Fruit fly (Drosophila melanogaster) whole organism, embryonic: ENCODE data around the gene Tango2.

ENCODE experiments used
- Atf-2 ChIP-seq: fragments of 200-800 bp; sonication (Bioruptor generic); optimal IDR thresholded peaks from 2 replicates; lab custom pipeline; 2016; ENCODE audit warnings: missing biosample characterization, missing genetic modification characterization
- B-H1 ChIP-seq: fragments of 200-800 bp; sonication (Bioruptor generic); IDR thresholded peaks from 3 replicates; pipeline ENCODE4 v1.3.6; 2022; ENCODE audit warnings: missing biosample characterization, missing genetic modification characterization
- Bdp1 ChIP-seq: fragments of 200-800 bp; sonication (Bioruptor generic); optimal IDR thresholded peaks from 3 replicates; lab custom pipeline; 2016; ENCODE audit warnings: missing biosample characterization, missing genetic modification characterization
- CG10959 ChIP-seq: fragments of 200-800 bp; sonication (Bioruptor generic); IDR thresholded peaks from 2 replicates; pipeline ENCODE4 v1.3.6; 2022; ENCODE audit warnings: missing biosample characterization, missing genetic modification characterization
- CG11093 ChIP-seq: fragments of 200-800 bp; sonication (Bioruptor generic); IDR thresholded peaks from 3 replicates; pipeline ENCODE4 v1.3.6; 2022; ENCODE audit warnings: missing biosample characterization, missing genetic modification characterization
- CG12236 ChIP-seq: fragments of 200-800 bp; sonication (Bioruptor generic); optimal IDR thresholded peaks from 2 replicates; lab custom pipeline; 2016; ENCODE audit warnings: missing biosample characterization, missing genetic modification characterization
- CG12299 ChIP-seq: fragments of 200-800 bp; sonication (Bioruptor generic); optimal IDR thresholded peaks from 2 replicates; lab custom pipeline; 2018; ENCODE audit warnings: missing biosample characterization, mild to moderate bottlenecking, missing genetic modification characterization
- CG13296 ChIP-seq: fragments of 200-800 bp; sonication (Bioruptor generic); optimal IDR thresholded peaks from 3 replicates; lab custom pipeline; 2018; ENCODE audit warnings: missing biosample characterization, mild to moderate bottlenecking, missing genetic modification characterization
- CG14667 ChIP-seq: fragments of 200-800 bp; sonication (Bioruptor generic); IDR thresholded peaks from 2 replicates; pipeline ENCODE4 v1.3.6; 2022; ENCODE audit warnings: missing biosample characterization, missing genetic modification characterization
- CG14965 ChIP-seq: fragments of 200-800 bp; sonication (Bioruptor generic); optimal IDR thresholded peaks from 2 replicates; lab custom pipeline; 2016; ENCODE audit warnings: missing biosample characterization, missing genetic modification characterization, borderline replicate concordance
- CG15696 ChIP-seq: fragments of 200-800 bp; sonication (Bioruptor generic); optimal IDR thresholded peaks from 2 replicates; lab custom pipeline; 2019; ENCODE audit warnings: missing biosample characterization, mild to moderate bottlenecking, missing genetic modification characterization, moderate library complexity
- CG1603 ChIP-seq: fragments of 200-800 bp; sonication (Bioruptor generic); optimal IDR thresholded peaks from 2 replicates; lab custom pipeline; 2019; ENCODE audit warnings: missing biosample characterization, mild to moderate bottlenecking, missing genetic modification characterization, moderate library complexity
- CG17612 ChIP-seq: fragments of 200-800 bp; sonication (Bioruptor generic); IDR thresholded peaks from 2 replicates; pipeline ENCODE4 v1.3.6; 2022; ENCODE audit warnings: missing biosample characterization, missing genetic modification characterization
- CG2116 ChIP-seq: fragments of 200-800 bp; sonication (Bioruptor generic); optimal IDR thresholded peaks from 3 replicates; lab custom pipeline; 2018; ENCODE audit warnings: missing biosample characterization, mild to moderate bottlenecking, missing genetic modification characterization
- CG2889 ChIP-seq: fragments of 200-800 bp; sonication (Bioruptor generic); IDR thresholded peaks from 3 replicates; pipeline ENCODE4 v1.3.6; 2022; ENCODE audit warnings: missing biosample characterization, missing genetic modification characterization
- CG34224 ChIP-seq: fragments of 200-800 bp; sonication (Bioruptor generic); IDR thresholded peaks from 3 replicates; pipeline ENCODE4 v1.3.6; 2022; ENCODE audit warnings: missing biosample characterization, missing genetic modification characterization; ENCODE audit not compliant: partially characterized antibody
- CG3847 ChIP-seq: fragments of 200-800 bp; sonication (Bioruptor generic); IDR thresholded peaks from 2 replicates; pipeline ENCODE4 v1.3.6; 2022; ENCODE audit warnings: missing biosample characterization, missing genetic modification characterization
- CG4328 ChIP-seq: fragments of 200-800 bp; sonication (Bioruptor generic); optimal IDR thresholded peaks from 3 replicates; lab custom pipeline; 2017; ENCODE audit warnings: missing biosample characterization, missing genetic modification reagents, missing genetic modification characterization
- CG4424 ChIP-seq: fragments of 200-800 bp; sonication (Bioruptor generic); optimal IDR thresholded peaks from 3 replicates; lab custom pipeline; 2016; ENCODE audit warnings: missing biosample characterization, missing genetic modification characterization
- CG7357 ChIP-seq: fragments of 200-800 bp; sonication (Bioruptor generic); IDR thresholded peaks from 3 replicates; pipeline ENCODE4 v1.3.6; 2022; ENCODE audit warnings: missing biosample characterization, missing genetic modification characterization
- CG7963 ChIP-seq: fragments of 200-800 bp; sonication (Bioruptor generic); IDR thresholded peaks from 3 replicates; pipeline ENCODE4 v1.3.6; 2022; ENCODE audit warnings: missing biosample characterization, missing genetic modification characterization; ENCODE audit not compliant: partially characterized antibody
- CG8765 ChIP-seq: fragments of 200-800 bp; sonication (Bioruptor generic); IDR thresholded peaks from 2 replicates; pipeline ENCODE4 v1.3.6; 2022; ENCODE audit warnings: missing biosample characterization, missing genetic modification characterization
- CTCF ChIP-seq: fragments of 200-800 bp; sonication (Bioruptor generic); optimal IDR thresholded peaks from 2 replicates; lab custom pipeline; 2017; ENCODE audit warnings: missing biosample characterization, mild to moderate bottlenecking, missing genetic modification characterization, moderate library complexity
- Dbx ChIP-seq: fragments of 200-800 bp; sonication (Bioruptor generic); IDR thresholded peaks from 3 replicates; pipeline ENCODE4 v1.3.6; 2022; ENCODE audit warnings: missing biosample characterization, missing genetic modification characterization
- Dfd ChIP-seq, 2 experiments: fragments of >200 bp; optimal IDR thresholded peaks; 2 replicates each; lab custom pipeline; 2017; ENCODE audit warnings: missing biosample characterization in 2 of 2, missing genetic modification characterization in 2 of 2
- Dip3 ChIP-seq: fragments of 200-800 bp; sonication (Bioruptor generic); optimal IDR thresholded peaks from 3 replicates; lab custom pipeline; 2016; ENCODE audit warnings: missing biosample characterization, missing genetic modification characterization
- Doc3 ChIP-seq: fragments of 200-800 bp; sonication (Bioruptor generic); IDR thresholded peaks from 3 replicates; pipeline ENCODE4 v1.3.6; 2022; ENCODE audit warnings: missing biosample characterization, missing genetic modification characterization; ENCODE audit not compliant: partially characterized antibody
- Ets65A ChIP-seq: fragments of 200-800 bp; sonication (Bioruptor generic); peaks from one replicate; lab custom pipeline; 2016; ENCODE audit warnings: missing biosample characterization, missing genetic modification characterization
- Fer1 ChIP-seq: fragments of 200-800 bp; sonication (Bioruptor generic); optimal IDR thresholded peaks from 2 replicates; lab custom pipeline; 2017; ENCODE audit warnings: missing biosample characterization, mild to moderate bottlenecking, missing genetic modification characterization
- Hmr ChIP-seq: fragments of 200-800 bp; sonication (Bioruptor generic); optimal IDR thresholded peaks from 3 replicates; lab custom pipeline; 2017; ENCODE audit warnings: mild to moderate bottlenecking, missing biosample characterization, missing genetic modification reagents, missing genetic modification characterization
- MBD-R2 ChIP-seq: fragments of 200-800 bp; sonication (Bioruptor generic); IDR thresholded peaks from 2 replicates; pipeline ENCODE4 v1.3.6; 2022; ENCODE audit warnings: missing biosample characterization, missing genetic modification characterization
- NfI ChIP-seq: fragments of 200-800 bp; sonication (Bioruptor generic); optimal IDR thresholded peaks from 3 replicates; lab custom pipeline; 2018; ENCODE audit warnings: missing biosample characterization, mild to moderate bottlenecking, missing genetic modification characterization, moderate library complexity
- Ssrp ChIP-seq: fragments of 200-800 bp; sonication (Bioruptor generic); optimal IDR thresholded peaks from 2 replicates; lab custom pipeline; 2018; ENCODE audit warnings: missing biosample characterization, mild to moderate bottlenecking, missing genetic modification characterization, moderate library complexity
- ab ChIP-seq: fragments of 200-800 bp; sonication (Bioruptor generic); optimal IDR thresholded peaks from 2 replicates; lab custom pipeline; 2016; ENCODE audit warnings: missing biosample characterization, missing genetic modification characterization
- aop ChIP-seq: fragments of 200-800 bp; sonication (Bioruptor generic); IDR thresholded peaks from 2 replicates; pipeline ENCODE4 v1.3.6; 2022; ENCODE audit warnings: missing biosample characterization, missing genetic modification characterization
- cad ChIP-seq: fragments of >200 bp; optimal IDR thresholded peaks from 2 replicates; lab custom pipeline; 2017; ENCODE audit warnings: missing biosample characterization, missing genetic modification characterization
- crp ChIP-seq, 2 experiments: fragments of 200-800 bp; sonication (Bioruptor generic); optimal IDR thresholded peaks; 2 replicates in 1 of 2; 3 replicates in 1 of 2; lab custom pipeline; 2017; ENCODE audit warnings: missing biosample characterization in 2 of 2, missing genetic modification characterization in 2 of 2, mild to moderate bottlenecking in 1 of 2, moderate library complexity in 1 of 2
- dimm ChIP-seq: fragments of 200-800 bp; sonication (Bioruptor generic); IDR thresholded peaks from 2 replicates; pipeline ENCODE4 v1.3.6; 2022; ENCODE audit warnings: missing biosample characterization, missing genetic modification characterization
- disco-r ChIP-seq: fragments of 200-800 bp; sonication (Bioruptor generic); optimal IDR thresholded peaks from 2 replicates; lab custom pipeline; 2016; ENCODE audit warnings: missing biosample characterization, missing genetic modification characterization
- eyg ChIP-seq: fragments of 200-800 bp; sonication (Bioruptor generic); optimal IDR thresholded peaks from 3 replicates; lab custom pipeline; 2016; ENCODE audit warnings: missing biosample characterization, missing genetic modification characterization
- insv ChIP-seq, 2 experiments: fragments of 200-800 bp; sonication (Bioruptor generic); optimal IDR thresholded peaks; 3 replicates each; lab custom pipeline; 2016 to 2018; ENCODE audit warnings: missing biosample characterization in 2 of 2, missing genetic modification characterization in 2 of 2
- pzg ChIP-seq: fragments of 200-800 bp; sonication (Bioruptor generic); optimal IDR thresholded peaks from 3 replicates; lab custom pipeline; 2018; ENCODE audit warnings: missing biosample characterization, mild to moderate bottlenecking, missing genetic modification characterization, moderate library complexity
- ranshi ChIP-seq: fragments of 200-800 bp; sonication (Bioruptor generic); IDR thresholded peaks from 2 replicates; pipeline ENCODE4 v1.3.6; 2022; ENCODE audit warnings: missing biosample characterization, missing genetic modification characterization
- sens ChIP-seq: fragments of 200-800 bp; sonication (Bioruptor generic); peaks from one replicate; lab custom pipeline; 2016; ENCODE audit warnings: missing biosample characterization, missing genetic modification characterization
- ssp ChIP-seq: fragments of 200-800 bp; sonication (Bioruptor generic); IDR thresholded peaks from 2 replicates; pipeline ENCODE4 v1.3.6; 2022; ENCODE audit warnings: missing biosample characterization, missing genetic modification characterization
- trem ChIP-seq: fragments of 200-800 bp; optimal IDR thresholded peaks from 3 replicates; lab custom pipeline; 2019; ENCODE audit warnings: missing biosample characterization, mild to moderate bottlenecking, missing genetic modification characterization, moderate library complexity
- ttk ChIP-seq: fragments of 200-800 bp; sonication (Bioruptor generic); IDR thresholded peaks from 2 replicates; pipeline ENCODE4 v2.1.2; 2022; ENCODE audit warnings: missing biosample characterization, missing genetic modification characterization
- tx ChIP-seq: fragments of 200-800 bp; sonication (Bioruptor generic); optimal IDR thresholded peaks from 2 replicates; lab custom pipeline; 2016; ENCODE audit warnings: missing biosample characterization, missing genetic modification characterization
- vnd ChIP-seq: fragments of 200-800 bp; sonication (Bioruptor generic); IDR thresholded peaks from 3 replicates; pipeline ENCODE4 v1.3.6; 2022; ENCODE audit warnings: missing biosample characterization, missing genetic modification characterization; ENCODE audit not compliant: partially characterized antibody
- wdn ChIP-seq: fragments of 200-800 bp; sonication (Bioruptor generic); IDR thresholded peaks from 2 replicates; pipeline ENCODE4 v1.3.6; 2022; ENCODE audit warnings: missing biosample characterization, missing genetic modification characterization
- zen ChIP-seq: fragments of 200-800 bp; sonication (Bioruptor generic); optimal IDR thresholded peaks from 3 replicates; lab custom pipeline; 2018; ENCODE audit warnings: missing biosample characterization, mild to moderate bottlenecking, missing genetic modification characterization, moderate library complexity

The Tango2 gene

DNA sequence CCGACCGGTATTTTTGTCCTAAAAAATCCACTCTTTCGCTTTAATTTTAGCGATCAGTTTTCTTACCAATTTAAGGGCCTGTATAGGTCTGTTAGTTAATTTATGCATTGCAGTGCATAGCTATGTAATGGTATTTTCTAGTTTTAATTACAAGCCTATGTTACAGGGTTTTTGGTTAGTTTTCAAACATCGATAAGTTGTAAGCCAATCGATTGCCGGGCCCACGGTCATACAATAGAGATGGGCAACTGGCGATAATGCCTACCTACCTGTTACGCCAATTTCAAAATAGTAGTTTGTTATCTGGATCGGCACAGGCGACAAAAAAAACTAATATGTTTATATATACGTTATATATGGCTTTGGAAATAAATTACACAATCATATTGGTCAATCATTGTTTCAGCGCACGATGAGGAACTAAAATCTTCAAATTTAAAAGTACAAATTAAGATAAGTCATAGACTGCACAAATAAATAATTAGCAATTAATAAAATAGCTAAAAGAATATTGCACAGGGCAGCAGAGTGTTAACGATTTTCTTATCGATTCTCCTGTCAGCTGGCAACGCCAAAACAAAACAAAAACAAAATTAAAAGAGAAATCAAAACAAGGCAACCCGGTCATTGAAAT lies at the start of gene Tango2, which contains the start of gene tth (continued):
- TF ChIP-seq Dfd (GFP tag; optimal IDR thresholded peaks at IDR 0.05; lab: Kevin White, UChicago) = no peak
- TF ChIP-seq CG14667 (GFP tag; lab: Robert Waterston, UW) = peak; percentile 31; the same call in 1 of the 2 replicates
- TF ChIP-seq MBD-R2 (GFP tag; lab: Robert Waterston, UW) = peak; percentile 34; the same call in 1 of the 2 replicates
- TF ChIP-seq CG12299 (tag; lab: Kevin White, UChicago) = no peak
- peak; percentile 49 for TF ChIP-seq Atf-2 (GFP tag; lab: Kevin White, UChicago)
- TF ChIP-seq ranshi = peak; percentile 31
- peak; percentile 60 for TF ChIP-seq ttk (GFP tag; lab: Robert Waterston, UW)
- TF ChIP-seq dimm = no peak
- TF ChIP-seq tx (GFP tag; lab: Kevin White, UChicago) = peak; percentile 45
- peak; percentile 31 for TF ChIP-seq trem (tag; lab: Kevin White, UChicago)
- no peak for TF ChIP-seq eyg (GFP tag; lab: Kevin White, UChicago)
- no peak for TF ChIP-seq disco-r
- TF ChIP-seq CG1603 (tag; lab: Kevin White, UChicago) = peak; percentile 41
- TF ChIP-seq CG12236 = peak; percentile 23
- TF ChIP-seq CG2889 (GFP tag; lab: Robert Waterston, UW) = peak; percentile 68; the same call in 1 of the 3 replicates
- TF ChIP-seq Hmr (GFP tag; lab: Kevin White, UChicago) = peak; percentile 76
- no peak for TF ChIP-seq cad (GFP tag; lab: Kevin White, UChicago)
- TF ChIP-seq CG13296 (GFP tag; lab: Kevin White, UChicago) = peak; percentile 69
- TF ChIP-seq Dip3 (GFP tag; lab: Kevin White, UChicago) = peak; percentile 66
- peak; percentile 55; the same call in 1 of the 2 replicates for TF ChIP-seq wdn (GFP tag; lab: Robert Waterston, UW)
- 0 out of 3 replicates have a peak, but pooled peaks have one; percentile 32 for TF ChIP-seq CG34224
- no peak for TF ChIP-seq CG4328
- peak; percentile 70 for TF ChIP-seq pzg (GFP tag; lab: Kevin White, UChicago)
- TF ChIP-seq Ssrp (tag; lab: Kevin White, UChicago) = peak; percentile 70
- TF ChIP-seq CG15696 (tag; lab: Kevin White, UChicago) = peak; percentile 74
- peak; percentile 75 for TF ChIP-seq Dbx (GFP tag; lab: Robert Waterston, UW)
- no peak for TF ChIP-seq CG10959 (GFP tag; lab: Robert Waterston, UW)
- no peak for TF ChIP-seq CG7963
- TF ChIP-seq CG14965 (GFP tag; lab: Kevin White, UChicago) = no peak
- peak; percentile 59; the same call in 1 of the 3 replicates for TF ChIP-seq vnd
- no peak for TF ChIP-seq ab
- TF ChIP-seq Doc3 (GFP tag; lab: Robert Waterston, UW) = peak; percentile 46; the same call in 1 of the 3 replicates
- TF ChIP-seq CG17612 (GFP tag; lab: Robert Waterston, UW) = peak; percentile 37; the same call in 1 of the 2 replicates
- TF ChIP-seq CG11093 (GFP tag; lab: Robert Waterston, UW) = no peak
- TF ChIP-seq Bdp1 = peak; percentile 44
- TF ChIP-seq CG3847 (GFP tag; lab: Robert Waterston, UW) = peak; percentile 75
- TF ChIP-seq CG4424 = peak; percentile 47
- TF ChIP-seq CG8765 = peak; percentile 59
- TF ChIP-seq B-H1 (GFP tag; lab: Robert Waterston, UW) = peak; percentile 36; the same call in 2 of the 3 replicates
- peak; percentile 94 for TF ChIP-seq Ets65A
- TF ChIP-seq sens (GFP tag; lab: Kevin White, UChicago) = peak; percentile 96
- no peak for TF ChIP-seq ssp
- peak; percentile 63 for TF ChIP-seq zen
- peak in 1 of 2 experiments; percentile 38 for TF ChIP-seq crp (GFP tag; optimal IDR thresholded peaks at IDR 0.05; lab: Kevin White, UChicago)
- no peak for TF ChIP-seq aop (GFP tag; lab: Robert Waterston, UW)
- peak; percentile 80 for TF ChIP-seq NfI (GFP tag; lab: Kevin White, UChicago)
- TF ChIP-seq insv (GFP tag; optimal IDR thresholded peaks at IDR 0.05; lab: Kevin White, UChicago) = peak in 1 of 2 experiments; percentile 9
- peak; percentile 4 for TF ChIP-seq CTCF (GFP tag; lab: Kevin White, UChicago)
- TF ChIP-seq CG7357 (GFP tag; lab: Robert Waterston, UW) = peak; percentile 59; the same call in 2 of the 3 replicates
- peak; percentile 70 for TF ChIP-seq Fer1
- peak; percentile 63 for TF ChIP-seq CG2116 (GFP tag; lab: Kevin White, UChicago)
